Fruit fly (Drosophila melanogaster) whole organism, embryonic: Measurements from ENCODE around the gene usp.

Experiments
- Antp ChIP-seq: fragments of 200-800 bp; sonication (Bioruptor generic); optimal IDR thresholded peaks from 3 replicates; lab custom pipeline; 2016; ENCODE audit warnings: missing biosample characterization, missing genetic modification characterization
- CG11085 ChIP-seq: fragments of 200-800 bp; sonication (Bioruptor generic); IDR thresholded peaks from 2 replicates; pipeline ENCODE4 v1.3.6; 2022; ENCODE audit warnings: missing biosample characterization, missing genetic modification characterization
- Vsx1 ChIP-seq: fragments of 200-800 bp; sonication (Bioruptor generic); optimal IDR thresholded peaks from 2 replicates; lab custom pipeline; 2017; ENCODE audit warnings: missing biosample characterization, mild to moderate bottlenecking, missing genetic modification characterization, missing genetic modification reagents
- gro ChIP-seq: fragments of 200-800 bp; sonication (Bioruptor generic); optimal IDR thresholded peaks from 2 replicates; lab custom pipeline; 2016; ENCODE audit warnings: missing biosample characterization, missing genetic modification characterization

dm6 chrX:2010010-2010873, 31.9 kb downstream of the usp start, which contains the start of gene east:
- no peak for TF ChIP-seq gro (GFP tag; lab: Kevin White, UChicago)
- TF ChIP-seq CG11085 (GFP tag; lab: Robert Waterston, UW): no peak
- no peak for TF ChIP-seq Antp
- TF ChIP-seq Vsx1: no peak
